Worm (Caenorhabditis elegans): ENCODE results near the gene spig-5.
"Not testable (repeated sequence)": the region's sequence is repeated elsewhere in the genome, so short reads cannot be mapped to it uniquely, and the experiment has no call there.

DNA sequence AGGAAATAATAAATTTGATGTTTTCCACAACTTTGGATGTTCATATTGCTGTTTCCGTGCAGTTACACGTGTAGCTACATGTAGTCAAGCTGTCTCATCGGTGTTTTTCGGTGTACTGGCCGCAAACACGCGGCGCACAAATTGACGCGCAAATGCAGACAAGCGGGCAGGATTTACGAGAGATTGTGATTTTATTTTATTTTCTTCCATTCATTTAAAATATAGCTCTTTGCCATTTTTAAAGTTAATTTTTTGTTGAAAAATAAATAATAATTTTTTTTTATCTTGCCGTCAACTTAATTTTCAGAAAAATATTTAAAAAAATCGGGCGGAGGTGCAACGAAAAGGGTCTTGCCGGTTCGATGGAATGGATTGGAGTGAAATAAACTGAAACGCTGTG, 34.0 kb upstream of the spig-5 start, which contains the start of gene F40G12.7:
- not testable (repeated sequence) for TF ChIP-seq daf-12 (tag; optimal IDR thresholded peaks at IDR 0.05); unc-62 (GFP tag; optimal IDR thresholded peaks at IDR 0.05); fkh-10 (GFP tag; optimal IDR thresholded peaks at IDR 0.05); fos-1 (tag; optimal IDR thresholded peaks at IDR 0.05); nhr-23 (tag; optimal IDR thresholded peaks at IDR 0.05); ama-1 (optimal IDR thresholded peaks at IDR 0.05); skn-1 (tag; optimal IDR thresholded peaks at IDR 0.05); snpc-4 (tag; optimal IDR thresholded peaks at IDR 0.05)
